Worm (Caenorhabditis elegans) whole organism, young adult: Measurements from ENCODE around the gene Y39A3B.7.

ENCODE experiments used
- C06A6.2 ChIP-seq: fragments of 200-800 bp; sonication (Bioruptor generic); conservative IDR thresholded peaks from 2 replicates; pipeline ENCODE4 v1.3.6; 2022; ENCODE audit warnings: missing genetic modification characterization, missing compliant biosample characterization
- C17E4.6 ChIP-seq: fragments of 200-800 bp; sonication (Bioruptor generic); IDR thresholded peaks from 2 replicates; pipeline ENCODE4 v1.3.6; 2022; ENCODE audit warnings: missing genetic modification reagents, missing genetic modification characterization, missing compliant biosample characterization
- F23B12.7 ChIP-seq: sonication (generic microtip); optimal IDR thresholded peaks from 2 replicates; lab custom pipeline; 2017; ENCODE audit warnings: missing genetic modification characterization, mild to moderate bottlenecking, missing compliant biosample characterization, antibody characterized with exemption, moderate library complexity; ENCODE audit not compliant: insufficient read depth
- F37B4.10 ChIP-seq: fragments of 200-800 bp; sonication (Bioruptor generic); IDR thresholded peaks from 2 replicates; pipeline ENCODE4 v1.3.6; 2022; ENCODE audit warnings: missing genetic modification characterization, missing compliant biosample characterization
- T26A5.8 ChIP-seq: sonication (generic microtip); optimal IDR thresholded peaks from 2 replicates; lab custom pipeline; 2016; ENCODE audit warnings: missing genetic modification characterization, missing compliant biosample characterization
- Y56A3A.18 ChIP-seq: fragments of 200-800 bp; sonication (Bioruptor generic); IDR thresholded peaks from 2 replicates; pipeline ENCODE4 v1.3.6; 2022; ENCODE audit warnings: missing genetic modification reagents, missing genetic modification characterization, missing compliant biosample characterization
- Y67H2A.10 ChIP-seq: fragments of 200-800 bp; sonication (Bioruptor generic); conservative IDR thresholded peaks from 2 replicates; pipeline ENCODE4 v1.3.6; 2022; ENCODE audit warnings: missing genetic modification reagents, missing genetic modification characterization, missing compliant biosample characterization
- ZK185.1 ChIP-seq: sonication (generic microtip); optimal IDR thresholded peaks from 2 replicates; lab custom pipeline; 2016; ENCODE audit warnings: mild to moderate bottlenecking, missing genetic modification characterization, missing compliant biosample characterization; ENCODE audit not compliant: poor library complexity, severe bottlenecking
- ama-1 ChIP-seq, 3 experiments: fragments of 150-350 bp in 1 of 3; sonication (generic microtip) in 2 of 3; optimal IDR thresholded peaks; 2 replicates each; lab custom pipeline; 2014 to 2018; ENCODE audit warnings: missing biosample characterization in 2 of 3, missing genetic modification characterization in 2 of 3, missing genetic modification reagents in 2 of 3
- attf-5 ChIP-seq: fragments of 200-800 bp; sonication (Bioruptor generic); optimal IDR thresholded peaks from 2 replicates; lab custom pipeline; 2018; ENCODE audit warnings: mild to moderate bottlenecking, missing genetic modification characterization, missing compliant biosample characterization
- attf-6 ChIP-seq: fragments of 200-800 bp; sonication (Bioruptor generic); IDR thresholded peaks from 2 replicates; pipeline ENCODE4 v1.3.6; 2022; ENCODE audit warnings: missing genetic modification reagents, missing genetic modification characterization, missing compliant biosample characterization
- bed-1 ChIP-seq: fragments of 200-800 bp; sonication (Bioruptor generic); IDR thresholded peaks from 2 replicates; pipeline ENCODE4 v1.3.6; 2022; ENCODE audit warnings: missing genetic modification reagents, missing genetic modification characterization, missing compliant biosample characterization
- bed-2 ChIP-seq: fragments of 200-800 bp; sonication (Bioruptor generic); IDR thresholded peaks from 2 replicates; pipeline ENCODE4 v1.3.6; 2022; ENCODE audit warnings: missing genetic modification reagents, missing genetic modification characterization, missing compliant biosample characterization
- cebp-2 ChIP-seq: fragments of 200-800 bp; sonication (Bioruptor generic); IDR thresholded peaks from 2 replicates; pipeline ENCODE4 v1.3.6; 2022; ENCODE audit warnings: missing genetic modification characterization, missing compliant biosample characterization
- ceh-58 ChIP-seq: fragments of 200-800 bp; sonication (Bioruptor generic); IDR thresholded peaks from 2 replicates; pipeline ENCODE4 v1.3.6; 2022; ENCODE audit warnings: missing genetic modification characterization, missing compliant biosample characterization
- die-1 ChIP-seq: sonication (generic microtip); optimal IDR thresholded peaks from 2 replicates; lab custom pipeline; 2016; ENCODE audit warnings: missing genotype, mild to moderate bottlenecking, missing genetic modification characterization, missing compliant biosample characterization
- efl-1 ChIP-seq: fragments of 150-350 bp; optimal IDR thresholded peaks from 2 replicates; lab custom pipeline; 2014; ENCODE audit warnings: missing biosample characterization, missing genetic modification reagents, missing genetic modification characterization
- egrh-3 ChIP-seq: fragments of 200-800 bp; sonication (Bioruptor generic); IDR thresholded peaks from 2 replicates; pipeline ENCODE4 v1.3.6; 2022; ENCODE audit warnings: missing genetic modification reagents, missing genetic modification characterization, missing compliant biosample characterization
- fkh-3 ChIP-seq: sonication (generic microtip); optimal IDR thresholded peaks from 2 replicates; lab custom pipeline; 2016; ENCODE audit warnings: mild to moderate bottlenecking, missing genetic modification characterization, missing compliant biosample characterization
- gei-17 ChIP-seq: fragments of 200-800 bp; sonication (Bioruptor generic); optimal IDR thresholded peaks from 2 replicates; lab custom pipeline; 2018; ENCODE audit warnings: mild to moderate bottlenecking, missing genetic modification characterization, missing compliant biosample characterization
- him-1 ChIP-seq: sonication (generic microtip); optimal IDR thresholded peaks from 2 replicates; lab custom pipeline; 2016; ENCODE audit warnings: missing genotype, missing genetic modification reagents, missing genetic modification characterization, missing compliant biosample characterization
- lag-1 ChIP-seq: fragments of 200-800 bp; sonication (Bioruptor generic); IDR thresholded peaks from 2 replicates; pipeline ENCODE4 v1.3.6; 2022; ENCODE audit warnings: missing genetic modification reagents, missing genetic modification characterization, missing compliant biosample characterization
- let-607 ChIP-seq, 2 experiments: fragments of 200-800 bp in 1 of 2; sonication (Bioruptor generic) in 1 of 2; sonication (generic microtip) in 1 of 2; optimal IDR thresholded peaks; 2 replicates each; lab custom pipeline; 2016 to 2018; ENCODE audit warnings: mild to moderate bottlenecking in 2 of 2, missing compliant biosample characterization in 2 of 2, missing genetic modification characterization in 2 of 2, moderate library complexity in 2 of 2, missing genotype in 1 of 2
- lin-26 ChIP-seq: fragments of 200-800 bp; sonication (Bioruptor generic); IDR thresholded peaks from 2 replicates; pipeline ENCODE4 v1.3.6; 2022; ENCODE audit warnings: missing genetic modification reagents, missing genetic modification characterization, missing compliant biosample characterization
- lin-54 ChIP-seq: fragments of 200-800 bp; sonication (Bioruptor generic); optimal IDR thresholded peaks from 2 replicates; lab custom pipeline; 2018; ENCODE audit warnings: mild to moderate bottlenecking, missing genetic modification characterization, missing compliant biosample characterization
- lir-1 ChIP-seq: fragments of 200-800 bp; sonication (Bioruptor generic); conservative IDR thresholded peaks from 2 replicates; pipeline ENCODE4 v1.3.6; 2022; ENCODE audit warnings: missing genetic modification reagents, missing genetic modification characterization, missing compliant biosample characterization
- lsl-1 ChIP-seq: fragments of 200-800 bp; sonication (Bioruptor generic); optimal IDR thresholded peaks from 2 replicates; lab custom pipeline; 2018; ENCODE audit warnings: mild to moderate bottlenecking, missing genetic modification characterization, moderate library complexity, missing compliant biosample characterization
- madf-3 ChIP-seq: fragments of 200-800 bp; sonication (Bioruptor generic); IDR thresholded peaks from 2 replicates; pipeline ENCODE4 v1.3.6; 2022; ENCODE audit warnings: missing genetic modification reagents, missing genetic modification characterization, missing compliant biosample characterization
- mes-4 ChIP-seq: sonication (generic microtip); optimal IDR thresholded peaks from 2 replicates; lab custom pipeline; 2016; ENCODE audit warnings: missing genotype, missing genetic modification characterization, missing compliant biosample characterization
- nfya-1 ChIP-seq: sonication (generic microtip); optimal IDR thresholded peaks from 2 replicates; lab custom pipeline; 2017; ENCODE audit warnings: antibody characterized with exemption, missing compliant biosample characterization, missing genetic modification characterization, borderline replicate concordance; ENCODE audit not compliant: insufficient read depth
- nhr-120 ChIP-seq: fragments of 200-800 bp; sonication (Bioruptor generic); IDR thresholded peaks from 2 replicates; pipeline ENCODE4 v1.3.6; 2022; ENCODE audit warnings: missing genetic modification characterization, missing compliant biosample characterization
- nhr-179 ChIP-seq: sonication (generic microtip); optimal IDR thresholded peaks from 2 replicates; lab custom pipeline; 2016; ENCODE audit warnings: mild to moderate bottlenecking, missing genetic modification characterization, missing compliant biosample characterization
- repo-1 ChIP-seq: sonication (generic microtip); optimal IDR thresholded peaks from 2 replicates; lab custom pipeline; 2017; ENCODE audit warnings: mild to moderate bottlenecking, missing genetic modification characterization, missing compliant biosample characterization
- tbx-9 ChIP-seq: sonication (generic microtip); optimal IDR thresholded peaks from 2 replicates; lab custom pipeline; 2016; ENCODE audit warnings: borderline replicate concordance, missing genetic modification characterization, inconsistent platforms, missing compliant biosample characterization
- zfh-2 ChIP-seq: fragments of 200-800 bp; sonication (Bioruptor generic); conservative IDR thresholded peaks from 2 replicates; pipeline ENCODE4 v1.3.6; 2022; ENCODE audit warnings: missing genetic modification reagents, missing genetic modification characterization, missing compliant biosample characterization
- ztf-25 ChIP-seq: fragments of 200-800 bp; sonication (Bioruptor generic); IDR thresholded peaks from 2 replicates; pipeline ENCODE4 v1.3.6; 2022; ENCODE audit warnings: missing genetic modification reagents, missing genetic modification characterization, missing compliant biosample characterization
- ztf-3 ChIP-seq: fragments of 200-800 bp; sonication (Bioruptor generic); optimal IDR thresholded peaks from 2 replicates; lab custom pipeline; 2018; ENCODE audit warnings: mild to moderate bottlenecking, missing genetic modification characterization, missing compliant biosample characterization

Gene Y39A3B.7

ce11 chrIII:1947851-1948250 is 36.9 kb downstream of the Y39A3B.7 start:
- TF ChIP-seq bed-1 (GFP tag; lab: Robert Waterston, UW): no peak
- no peak for TF ChIP-seq tbx-9 (tag; lab: Kevin White, UChicago)
- 0 out of 2 replicates have a peak, but pooled peaks have one; percentile 16 for TF ChIP-seq zfh-2
- no peak for TF ChIP-seq gei-17 (GFP tag; lab: Kevin White, UChicago)
- TF ChIP-seq him-1 (tag; lab: Kevin White, UChicago): no peak
- TF ChIP-seq ama-1 (optimal IDR thresholded peaks at IDR 0.05; lab: Kevin White, UChicago): no peak
- no peak for TF ChIP-seq ama-1 (GFP tag; optimal IDR thresholded peaks at IDR 0.05; lab: Kevin White, UChicago)
- TF ChIP-seq, all 124 proteins: peak for 1

DNA sequence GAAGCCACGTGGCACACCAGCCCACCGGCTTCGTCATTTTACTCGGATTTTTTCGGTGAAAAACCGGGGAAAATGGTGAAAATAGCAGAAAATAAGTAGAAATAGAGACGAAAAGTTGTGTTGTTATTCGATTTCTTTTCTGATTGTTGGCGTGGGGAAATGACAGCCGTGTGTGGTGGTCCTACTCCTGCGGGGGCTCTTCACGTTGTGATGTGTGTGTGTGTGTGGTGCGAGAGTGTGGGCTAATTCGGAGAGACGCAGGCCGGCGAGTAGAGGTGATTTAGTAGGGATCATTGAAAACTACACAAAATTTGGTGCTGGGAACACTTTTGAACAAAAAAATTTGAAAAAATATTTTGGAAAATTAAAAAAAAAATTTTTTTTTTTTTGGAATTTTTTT is 41.3 kb downstream of the Y39A3B.7 start, which contains the start of gene F53A3.1:
F53A3.1 (minus strand) TSS at position 150 of the 400 bp plus-strand sequence.
- TF ChIP-seq lag-1 (GFP tag; lab: Robert Waterston, UW): no peak
- TF ChIP-seq attf-5 (GFP tag; lab: Kevin White, UChicago): no peak
- TF ChIP-seq madf-3 (GFP tag; lab: Robert Waterston, UW): no peak
- TF ChIP-seq lin-54 (GFP tag; lab: Kevin White, UChicago): no peak
- TF ChIP-seq ZK185.1 (tag; lab: Kevin White, UChicago): no peak

DNA sequence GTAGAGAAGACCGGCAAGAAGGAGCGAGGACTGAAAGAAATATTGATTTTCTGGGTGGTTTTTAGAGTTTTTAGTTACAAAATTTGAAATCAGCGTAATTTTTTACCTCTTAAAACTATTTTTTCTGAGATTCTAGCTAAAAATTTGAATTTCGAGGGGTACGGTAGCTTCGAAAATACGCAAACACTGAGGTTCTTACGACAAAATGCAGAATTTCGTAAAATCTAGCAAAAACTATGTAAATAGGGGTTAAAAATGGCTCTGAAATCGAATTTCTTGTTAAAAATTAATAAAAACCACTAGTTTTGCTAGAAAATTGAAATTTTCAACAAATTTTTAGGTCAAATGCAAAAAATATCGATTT is 45.2 kb downstream of the Y39A3B.7 start:
- TF ChIP-seq nhr-179 (tag; lab: Kevin White, UChicago) (no peak), lsl-1 (GFP tag; lab: Kevin White, UChicago) (peak; percentile 26), nhr-120 (no peak), him-1 (tag; lab: Kevin White, UChicago) (peak; percentile 85)
- TF ChIP-seq, all 124 proteins: peak for 2

DNA sequence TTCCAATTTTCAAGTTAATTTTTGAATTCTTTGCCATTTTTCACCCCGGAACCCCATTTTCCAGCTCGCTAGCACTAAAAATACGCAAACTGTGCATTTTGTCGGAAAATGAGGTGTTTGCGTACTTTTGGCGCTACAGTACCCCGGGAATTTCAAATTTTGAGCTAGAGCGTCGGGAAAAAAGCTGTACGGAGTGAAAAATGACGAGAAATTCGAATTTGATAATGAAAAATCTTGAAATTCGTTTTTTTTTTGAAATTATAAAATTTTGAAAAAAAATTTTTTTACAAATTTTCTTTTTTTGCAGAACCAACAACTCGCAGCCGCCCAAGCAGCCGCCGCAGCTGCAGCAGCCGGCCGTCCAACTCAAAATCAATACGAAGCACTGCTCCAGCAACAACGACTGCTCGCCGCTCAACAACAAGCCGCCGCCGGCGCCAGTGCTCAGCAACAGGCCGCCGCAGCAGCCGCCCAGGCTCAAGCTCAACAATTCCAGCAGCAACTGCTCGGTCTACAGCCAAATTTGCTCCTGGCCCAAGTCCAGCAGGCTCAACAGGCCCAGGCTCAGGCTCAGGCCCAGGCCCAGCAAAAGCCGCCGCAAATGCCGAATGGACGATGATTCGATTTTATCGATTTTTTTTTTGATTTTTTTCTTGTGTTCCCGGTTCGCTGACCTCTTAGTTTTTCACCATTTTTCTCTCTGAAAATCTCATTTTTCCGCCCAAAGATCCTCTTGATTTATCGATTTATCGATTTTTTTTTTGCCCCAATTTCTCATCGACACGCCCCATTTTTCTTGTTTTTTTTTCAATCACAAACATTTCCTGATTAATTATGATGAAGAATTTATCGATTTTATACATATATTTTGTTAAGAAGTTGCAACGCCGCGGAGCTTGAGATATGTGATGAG is 45.8 kb downstream of the Y39A3B.7 start:
- TF ChIP-seq ztf-25 (GFP tag; lab: Robert Waterston, UW) (no peak), F37B4.10 (0 out of 2 replicates have a peak, but pooled peaks have one; percentile 16), repo-1 (tag; lab: Kevin White, UChicago) (no peak), ama-1 (optimal IDR thresholded peaks at IDR 0.05; lab: Kevin White, UChicago) (no peak), ama-1 (GFP tag; optimal IDR thresholded peaks at IDR 0.05; lab: Kevin White, UChicago) (no peak), zfh-2 (peak; percentile 95), ceh-58 (GFP tag; lab: Robert Waterston, UW) (no peak), F23B12.7 (no peak), bed-2 (GFP tag; lab: Robert Waterston, UW) (peak; percentile 66; the same call in 1 of the 2 replicates), efl-1 (GFP tag; lab: Kevin White, UChicago) (no peak), egrh-3 (GFP tag; lab: Robert Waterston, UW) (peak; percentile 89), attf-5 (GFP tag; lab: Kevin White, UChicago) (peak; percentile 6), lir-1 (no peak), die-1 (tag; lab: Kevin White, UChicago) (no peak), mes-4 (no peak), cebp-2 (GFP tag; lab: Robert Waterston, UW) (0 out of 2 replicates have a peak, but pooled peaks have one; percentile 67)

DNA sequence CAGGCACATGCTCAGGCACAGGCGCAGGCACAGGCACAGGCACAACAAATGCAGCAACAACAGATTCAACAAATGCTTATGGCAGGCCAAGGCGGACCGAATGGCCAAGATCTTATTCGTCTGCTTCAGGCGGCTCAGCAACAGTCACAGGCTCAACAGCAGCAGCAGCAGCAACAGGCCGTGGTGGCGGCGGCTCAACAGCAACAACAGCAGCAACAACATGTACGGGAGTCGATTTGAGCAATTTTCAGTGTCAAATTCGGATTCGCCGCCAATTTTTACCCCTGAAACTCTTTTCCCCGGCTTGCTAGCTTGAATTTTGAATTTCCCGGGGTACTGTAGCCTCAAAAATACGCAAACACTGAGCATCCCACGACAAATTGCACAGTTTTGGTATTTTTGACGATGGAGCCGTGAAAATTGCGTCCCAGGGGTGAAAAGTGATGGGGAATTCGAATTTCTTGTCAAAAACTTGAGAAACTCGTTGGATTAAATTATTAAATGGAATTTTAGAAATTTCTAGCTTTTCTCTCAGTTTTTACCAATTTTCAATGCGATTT is 46.8 kb downstream of the Y39A3B.7 start:
- no peak for TF ChIP-seq attf-6 (GFP tag; lab: Robert Waterston, UW)
- TF ChIP-seq ZK185.1 (tag; lab: Kevin White, UChicago): no peak
- TF ChIP-seq nfya-1 (tag; lab: Kevin White, UChicago): no peak
- peak; percentile 15 for TF ChIP-seq lsl-1 (GFP tag; lab: Kevin White, UChicago)
- TF ChIP-seq T26A5.8 (tag; lab: Kevin White, UChicago): no peak
- TF ChIP-seq let-607 (tag; optimal IDR thresholded peaks at IDR 0.05; lab: Kevin White, UChicago): no peak
- TF ChIP-seq fkh-3: peak; percentile 42
- peak; percentile 69 for TF ChIP-seq zfh-2
- peak; percentile 22; the same call in 1 of the 2 replicates for TF ChIP-seq egrh-3 (GFP tag; lab: Robert Waterston, UW)
- TF ChIP-seq F37B4.10: no peak
- TF ChIP-seq Y56A3A.18 (GFP tag; lab: Robert Waterston, UW): no peak
- no peak for TF ChIP-seq lin-26
- TF ChIP-seq Y67H2A.10 (GFP tag; lab: Robert Waterston, UW): no peak
- TF ChIP-seq ztf-3 (GFP tag; lab: Kevin White, UChicago): no peak
- no peak for TF ChIP-seq C06A6.2 (GFP tag; lab: Robert Waterston, UW)
- no peak for TF ChIP-seq C17E4.6 (GFP tag; lab: Robert Waterston, UW)
- TF ChIP-seq repo-1 (tag; lab: Kevin White, UChicago): no peak
